Fruit fly (Drosophila melanogaster) whole organism, embryonic: Measurements from ENCODE around the gene nSMase.

Source experiments
- Aef1 ChIP-seq: fragments of 200-800 bp; sonication (Bioruptor generic); IDR thresholded peaks from 3 replicates; pipeline ENCODE4 v1.3.6; 2022; ENCODE audit warnings: missing biosample characterization, missing genetic modification characterization
- Bgb ChIP-seq: fragments of 200-800 bp; sonication (Bioruptor generic); IDR thresholded peaks from 2 replicates; pipeline ENCODE4 v1.3.6; 2022; ENCODE audit warnings: missing biosample characterization, missing genetic modification characterization; ENCODE audit not compliant: partially characterized antibody
- CG1024 ChIP-seq: fragments of 200-800 bp; sonication (Bioruptor generic); IDR thresholded peaks from 2 replicates; pipeline ENCODE4 v1.3.6; 2022; ENCODE audit warnings: missing biosample characterization, missing genetic modification characterization
- CG10979 ChIP-seq: fragments of 200-800 bp; sonication (Bioruptor generic); optimal IDR thresholded peaks from 2 replicates; lab custom pipeline; 2018; ENCODE audit warnings: missing biosample characterization, mild to moderate bottlenecking, missing genetic modification characterization, moderate library complexity
- CG13894 ChIP-seq: fragments of 200-800 bp; sonication (Bioruptor generic); optimal IDR thresholded peaks from 3 replicates; lab custom pipeline; 2018; ENCODE audit warnings: missing biosample characterization, mild to moderate bottlenecking, missing genetic modification characterization, moderate library complexity
- CG15073 ChIP-seq: fragments of 200-800 bp; sonication (Bioruptor generic); optimal IDR thresholded peaks from 2 replicates; lab custom pipeline; 2016; ENCODE audit warnings: missing biosample characterization, missing genetic modification characterization
- CG1529 ChIP-seq: fragments of 200-800 bp; sonication (Bioruptor generic); optimal IDR thresholded peaks from 3 replicates; lab custom pipeline; 2018; ENCODE audit warnings: missing biosample characterization, missing genetic modification characterization
- CG15514 ChIP-seq: fragments of 200-800 bp; sonication (Bioruptor generic); optimal IDR thresholded peaks from 3 replicates; lab custom pipeline; 2017; ENCODE audit warnings: missing biosample characterization, missing genetic modification characterization, mild to moderate bottlenecking, moderate library complexity, missing genetic modification reagents
- CG1647 ChIP-seq: fragments of 200-800 bp; sonication (Bioruptor generic); optimal IDR thresholded peaks from 3 replicates; lab custom pipeline; 2016; ENCODE audit warnings: missing biosample characterization, missing genetic modification characterization
- CG16815 ChIP-seq: fragments of 200-800 bp; sonication (Bioruptor generic); optimal IDR thresholded peaks from 3 replicates; lab custom pipeline; 2017; ENCODE audit warnings: missing biosample characterization, mild to moderate bottlenecking, missing genetic modification characterization
- CG18011 ChIP-seq: fragments of 200-800 bp; sonication (Bioruptor generic); optimal IDR thresholded peaks from 2 replicates; lab custom pipeline; 2017; ENCODE audit warnings: missing biosample characterization, missing genetic modification characterization, mild to moderate bottlenecking, moderate library complexity, missing genotype
- CG18764 ChIP-seq: fragments of 200-800 bp; sonication (Bioruptor generic); optimal IDR thresholded peaks from 3 replicates; lab custom pipeline; 2016; ENCODE audit warnings: missing biosample characterization, missing genetic modification characterization
- CG33213 ChIP-seq: fragments of 200-800 bp; sonication (Bioruptor generic); optimal IDR thresholded peaks from 3 replicates; lab custom pipeline; 2016; ENCODE audit warnings: missing biosample characterization, missing genetic modification characterization
- CG4360 ChIP-seq: fragments of 200-800 bp; sonication (Bioruptor generic); IDR thresholded peaks from 2 replicates; pipeline ENCODE4 v1.3.6; 2022; ENCODE audit warnings: missing biosample characterization, missing genetic modification characterization
- CG6654 ChIP-seq: fragments of 200-800 bp; sonication (Bioruptor generic); optimal IDR thresholded peaks from 2 replicates; lab custom pipeline; 2017; ENCODE audit warnings: missing biosample characterization, mild to moderate bottlenecking, missing genetic modification characterization
- CG7786 ChIP-seq: fragments of 200-800 bp; sonication (Bioruptor generic); optimal IDR thresholded peaks from 2 replicates; lab custom pipeline; 2016; ENCODE audit warnings: missing biosample characterization, missing genetic modification characterization
- CG7987 ChIP-seq: fragments of 200-800 bp; sonication (Bioruptor generic); optimal IDR thresholded peaks from 2 replicates; lab custom pipeline; 2018; ENCODE audit warnings: missing biosample characterization, mild to moderate bottlenecking, missing genetic modification characterization, moderate library complexity
- CG8281 ChIP-seq: fragments of 200-800 bp; sonication (Bioruptor generic); optimal IDR thresholded peaks from 2 replicates; lab custom pipeline; 2018; ENCODE audit warnings: missing biosample characterization, mild to moderate bottlenecking, missing genetic modification characterization, moderate library complexity
- CG8944 ChIP-seq: fragments of 200-800 bp; sonication (Bioruptor generic); optimal IDR thresholded peaks from 3 replicates; lab custom pipeline; 2016; ENCODE audit warnings: missing biosample characterization, missing genetic modification characterization
- CG9437 ChIP-seq: fragments of 200-800 bp; sonication (Bioruptor generic); optimal IDR thresholded peaks from 2 replicates; lab custom pipeline; 2018; ENCODE audit warnings: missing biosample characterization, mild to moderate bottlenecking, missing genetic modification characterization
- CHES-1-like ChIP-seq: fragments of 200-800 bp; sonication (Bioruptor generic); optimal IDR thresholded peaks from 2 replicates; lab custom pipeline; 2016; ENCODE audit warnings: missing biosample characterization, missing genetic modification characterization
- CrebB ChIP-seq: fragments of 200-800 bp; sonication (Bioruptor generic); optimal IDR thresholded peaks from 3 replicates; lab custom pipeline; 2018; ENCODE audit warnings: missing biosample characterization, mild to moderate bottlenecking, missing genetic modification characterization
- ERR ChIP-seq: fragments of 200-800 bp; sonication (Bioruptor generic); optimal IDR thresholded peaks from 2 replicates; lab custom pipeline; 2016; ENCODE audit warnings: missing biosample characterization, missing genetic modification characterization
- Ets97D ChIP-seq: fragments of 200-800 bp; sonication (Bioruptor generic); optimal IDR thresholded peaks from 3 replicates; lab custom pipeline; 2016; ENCODE audit warnings: missing biosample characterization, missing genetic modification characterization
- Gug ChIP-seq: fragments of 200-800 bp; sonication (Bioruptor generic); IDR thresholded peaks from 4 replicates; pipeline ENCODE4 v1.3.6; 2022; ENCODE audit warnings: missing biosample characterization, missing genetic modification characterization
- Hand ChIP-seq: fragments of 200-800 bp; sonication (Bioruptor generic); optimal IDR thresholded peaks from 2 replicates; lab custom pipeline; 2017; ENCODE audit warnings: mild to moderate bottlenecking, missing biosample characterization, missing genetic modification reagents, missing genetic modification characterization
- Hmr ChIP-seq: fragments of 200-800 bp; sonication (Bioruptor generic); optimal IDR thresholded peaks from 3 replicates; lab custom pipeline; 2017; ENCODE audit warnings: mild to moderate bottlenecking, missing biosample characterization, missing genetic modification reagents, missing genetic modification characterization
- Hsf ChIP-seq: fragments of 200-800 bp; sonication (Bioruptor generic); optimal IDR thresholded peaks from 3 replicates; lab custom pipeline; 2016; ENCODE audit warnings: missing biosample characterization, missing genetic modification characterization
- Med ChIP-seq: fragments of 200-800 bp; sonication (Bioruptor generic); peaks from one replicate; lab custom pipeline; 2016; ENCODE audit warnings: missing biosample characterization, missing genetic modification characterization, mild to moderate bottlenecking, inconsistent platforms, moderate library complexity
- Mes4 ChIP-seq: fragments of 200-800 bp; sonication (Bioruptor generic); optimal IDR thresholded peaks from 2 replicates; lab custom pipeline; 2016; ENCODE audit warnings: missing biosample characterization, missing genetic modification characterization
- PHDP ChIP-seq: fragments of 200-800 bp; sonication (Bioruptor generic); optimal IDR thresholded peaks from 3 replicates; lab custom pipeline; 2018; ENCODE audit warnings: missing biosample characterization, mild to moderate bottlenecking, missing genetic modification characterization, moderate library complexity
- Sin3A ChIP-seq: fragments of >200 bp; optimal IDR thresholded peaks from 2 replicates; lab custom pipeline; 2018
- Six4 ChIP-seq: fragments of 200-800 bp; sonication (Bioruptor generic); optimal IDR thresholded peaks from 2 replicates; lab custom pipeline; 2016; ENCODE audit warnings: missing biosample characterization, missing genetic modification characterization
- Spps ChIP-seq: fragments of 200-800 bp; sonication (Bioruptor generic); optimal IDR thresholded peaks from 2 replicates; lab custom pipeline; 2018; ENCODE audit warnings: missing biosample characterization, mild to moderate bottlenecking, missing genetic modification characterization
- bcd ChIP-seq: fragments of 200-800 bp; sonication (Bioruptor generic); optimal IDR thresholded peaks from 2 replicates; lab custom pipeline; 2017; ENCODE audit warnings: missing biosample characterization, mild to moderate bottlenecking, missing genetic modification characterization
- bowl ChIP-seq: fragments of 200-800 bp; sonication (Bioruptor generic); IDR thresholded peaks from 2 replicates; pipeline ENCODE4 v1.3.6; 2022; ENCODE audit warnings: missing biosample characterization, missing genetic modification characterization
- cg ChIP-seq: fragments of 200-800 bp; sonication (Bioruptor generic); optimal IDR thresholded peaks from 3 replicates; lab custom pipeline; 2019; ENCODE audit warnings: missing biosample characterization, mild to moderate bottlenecking, missing genetic modification characterization, moderate library complexity
- crol ChIP-seq: fragments of 200-800 bp; sonication (Bioruptor generic); IDR thresholded peaks from 2 replicates; pipeline ENCODE4 v1.3.6; 2022; ENCODE audit warnings: missing biosample characterization, missing genetic modification characterization
- dpn ChIP-seq, 2 experiments: fragments of 200-800 bp; sonication (Bioruptor generic); optimal IDR thresholded peaks; 3 replicates each; lab custom pipeline; 2016; ENCODE audit warnings: missing biosample characterization in 2 of 2, missing genetic modification characterization in 2 of 2
- fd96Cb ChIP-seq: fragments of 200-800 bp; sonication (Bioruptor generic); optimal IDR thresholded peaks from 2 replicates; lab custom pipeline; 2018; ENCODE audit warnings: missing biosample characterization, mild to moderate bottlenecking, missing genetic modification characterization, moderate library complexity
- mld ChIP-seq: fragments of 200-800 bp; sonication (Bioruptor generic); IDR thresholded peaks from 3 replicates; pipeline ENCODE4 v1.3.6; 2022; ENCODE audit warnings: missing biosample characterization, missing genetic modification characterization; ENCODE audit not compliant: partially characterized antibody
- nerfin-1 ChIP-seq: fragments of 200-800 bp; sonication (Bioruptor generic); optimal IDR thresholded peaks from 3 replicates; lab custom pipeline; 2019; ENCODE audit warnings: missing biosample characterization, mild to moderate bottlenecking, missing genetic modification characterization, moderate library complexity
- oc ChIP-seq: fragments of 200-800 bp; sonication (Bioruptor generic); optimal IDR thresholded peaks from 2 replicates; lab custom pipeline; 2018; ENCODE audit warnings: missing biosample characterization, mild to moderate bottlenecking, missing genetic modification characterization, moderate library complexity
- org-1 ChIP-seq: fragments of 200-800 bp; sonication (Bioruptor generic); optimal IDR thresholded peaks from 2 replicates; lab custom pipeline; 2017; ENCODE audit warnings: missing biosample characterization, missing genetic modification characterization
- prd ChIP-seq, 3 experiments: fragments of >200 bp in 2 of 3; fragments of 200-800 bp in 1 of 3; sonication (Bioruptor generic) in 1 of 3; optimal IDR thresholded peaks in 2 of 3; IDR thresholded peaks in 1 of 3; 2 replicates in 2 of 3; 3 replicates in 1 of 3; pipeline versions ENCODE4 v1.3.6 to Lab custom; 2017 to 2022; ENCODE audit warnings: missing biosample characterization in 1 of 3, missing genetic modification characterization in 1 of 3
- pzg ChIP-seq: fragments of 200-800 bp; sonication (Bioruptor generic); optimal IDR thresholded peaks from 3 replicates; lab custom pipeline; 2018; ENCODE audit warnings: missing biosample characterization, mild to moderate bottlenecking, missing genetic modification characterization, moderate library complexity
- ranshi ChIP-seq: fragments of 200-800 bp; sonication (Bioruptor generic); IDR thresholded peaks from 2 replicates; pipeline ENCODE4 v1.3.6; 2022; ENCODE audit warnings: missing biosample characterization, missing genetic modification characterization
- run ChIP-seq: fragments of 200-800 bp; sonication (Bioruptor generic); optimal IDR thresholded peaks from 3 replicates; lab custom pipeline; 2018; ENCODE audit warnings: missing biosample characterization, mild to moderate bottlenecking, missing genetic modification characterization
- sob ChIP-seq: fragments of 200-800 bp; sonication (Bioruptor generic); IDR thresholded peaks from 2 replicates; pipeline ENCODE4 v1.3.6; 2022; ENCODE audit warnings: missing biosample characterization, missing genetic modification characterization
- stc ChIP-seq: fragments of 200-800 bp; sonication (Bioruptor generic); IDR thresholded peaks from 2 replicates; pipeline ENCODE4 v1.3.6; 2022; ENCODE audit warnings: missing biosample characterization, missing genetic modification characterization

Gene nSMase

dm6 chr3L:3179474-3179873 is 39.5 kb upstream of the nSMase start (continued):
- no peak for TF ChIP-seq crol (GFP tag; lab: Robert Waterston, UW)
- TF ChIP-seq CG6654 (GFP tag; lab: Kevin White, UChicago): peak; percentile 64
- TF ChIP-seq CG8944 (GFP tag; lab: Kevin White, UChicago): peak; percentile 22
- no peak for TF ChIP-seq oc
- peak; percentile 62 for TF ChIP-seq CG1529 (GFP tag; lab: Kevin White, UChicago)
- peak; percentile 57 for TF ChIP-seq CG16815 (GFP tag; lab: Kevin White, UChicago)
- peak; percentile 56 for TF ChIP-seq CHES-1-like (GFP tag; lab: Kevin White, UChicago)
- peak; percentile 40 for TF ChIP-seq CG15073 (GFP tag; lab: Kevin White, UChicago)
- TF ChIP-seq CG33213 (GFP tag; lab: Kevin White, UChicago): peak; percentile 80
- TF ChIP-seq bowl (GFP tag; lab: Robert Waterston, UW): peak; percentile 44; the same call in 1 of the 2 replicates
- peak; percentile 89 for TF ChIP-seq sob (GFP tag; lab: Robert Waterston, UW)
- peak; percentile 87 for TF ChIP-seq fd96Cb
- peak; percentile 73 for TF ChIP-seq CG8281 (tag; lab: Kevin White, UChicago)
- TF ChIP-seq Spps (tag; lab: Kevin White, UChicago): peak; percentile 86
- no peak for TF ChIP-seq Bgb (GFP tag; lab: Robert Waterston, UW)
- TF ChIP-seq cg (GFP tag; lab: Kevin White, UChicago): no peak
- peak; percentile 56; the same call in 1 of the 2 replicates for TF ChIP-seq CG1024 (GFP tag; lab: Robert Waterston, UW)
- peak; percentile 52 for TF ChIP-seq nerfin-1 (tag; lab: Kevin White, UChicago)
- peak; percentile 60 for TF ChIP-seq Mes4 (GFP tag; lab: Kevin White, UChicago)
- TF ChIP-seq CrebB: peak; percentile 70
- peak; percentile 64 for TF ChIP-seq Hand
- peak; percentile 97 for TF ChIP-seq Med (GFP tag; lab: Kevin White, UChicago)
- TF ChIP-seq bcd (GFP tag; lab: Kevin White, UChicago): peak; percentile 88
- TF ChIP-seq pzg (GFP tag; lab: Kevin White, UChicago): peak; percentile 1
- TF ChIP-seq Hsf (GFP tag; lab: Kevin White, UChicago): peak; percentile 82
- TF ChIP-seq CG10979 (tag; lab: Kevin White, UChicago): peak; percentile 92
- TF ChIP-seq CG1647: peak; percentile 61
- peak; percentile 60 for TF ChIP-seq CG7786
- TF ChIP-seq CG18764 (GFP tag; lab: Kevin White, UChicago): peak; percentile 76
- TF ChIP-seq Gug (GFP tag; lab: Robert Waterston, UW): peak; percentile 87
- no peak for TF ChIP-seq mld (GFP tag; lab: Robert Waterston, UW)
- TF ChIP-seq Hmr (GFP tag; lab: Kevin White, UChicago): peak; percentile 89
- peak; percentile 91 for TF ChIP-seq ranshi
- TF ChIP-seq CG9437 (GFP tag; lab: Kevin White, UChicago): peak; percentile 63
- TF ChIP-seq dpn (GFP tag; optimal IDR thresholded peaks at IDR 0.05; lab: Kevin White, UChicago): peak; percentile 85 to 89
- peak; percentile 82 for TF ChIP-seq CG15514
- TF ChIP-seq stc: peak; percentile 85
- peak; percentile 78 for TF ChIP-seq CG7987
- TF ChIP-seq run (tag; lab: Kevin White, UChicago): peak; percentile 63
- TF ChIP-seq ERR (GFP tag; lab: Kevin White, UChicago): peak; percentile 62
- TF ChIP-seq Aef1 (GFP tag; lab: Robert Waterston, UW): peak; percentile 84
- peak; percentile 46 for TF ChIP-seq Ets97D
- TF ChIP-seq CG13894 (tag; lab: Kevin White, UChicago): peak; percentile 61
- no peak for TF ChIP-seq prd (optimal IDR thresholded peaks at IDR 0.05; lab: Kevin White, UChicago)
- peak; percentile 94 for TF ChIP-seq prd (GFP tag; IDR thresholded peaks at IDR 0.05; lab: Robert Waterston, UW)
- TF ChIP-seq CG18011: peak; percentile 69
- peak; percentile 92 for TF ChIP-seq PHDP
- TF ChIP-seq CG4360 (GFP tag; lab: Robert Waterston, UW): peak; percentile 74
- TF ChIP-seq Six4 (GFP tag; lab: Kevin White, UChicago): peak; percentile 82
- TF ChIP-seq org-1 (GFP tag; lab: Kevin White, UChicago): peak; percentile 83
- no peak for TF ChIP-seq Sin3A (lab: Kevin White, UChicago)
